Fruit fly (Drosophila melanogaster): ENCODE data around the gene CG7655.

The CG7655 gene

DNA sequence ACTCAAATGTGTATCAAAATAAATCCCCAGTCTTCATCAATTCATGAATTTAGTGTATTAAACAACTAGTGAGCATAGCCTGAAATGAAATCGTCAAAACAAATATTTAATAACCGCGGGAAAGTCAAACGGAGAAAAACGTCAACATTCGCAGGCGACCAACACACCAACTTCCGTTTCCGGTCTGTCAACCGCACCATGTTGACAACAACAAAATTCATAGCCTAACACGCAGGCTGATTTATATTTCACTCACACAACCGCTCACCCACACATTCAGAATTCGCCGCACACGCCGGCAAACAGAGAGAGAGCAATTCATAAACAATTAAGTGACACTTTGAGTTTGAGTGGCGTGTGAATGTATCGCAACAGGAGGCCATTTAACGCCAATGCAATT, 27.4 kb upstream of the CG7655 start (continued):
- TF ChIP-seq Ada2b (GFP tag; IDR thresholded peaks at IDR 0.05) = no peak
- no peak for TF ChIP-seq CG6791 (GFP tag; IDR thresholded peaks at IDR 0.05; ENCODE audit: partially characterized antibody)
- TF ChIP-seq CG16813 (GFP tag; IDR thresholded peaks at IDR 0.05; ENCODE audit: partially characterized antibody) = no peak
- TF ChIP-seq CG17361 (GFP tag; IDR thresholded peaks at IDR 0.05) = no peak
- no peak for TF ChIP-seq CG18011 (GFP tag; optimal IDR thresholded peaks at IDR 0.05)
- no peak for TF ChIP-seq CG2678 (tag; optimal IDR thresholded peaks at IDR 0.05)
- no peak for TF ChIP-seq CG8290 (GFP tag; optimal IDR thresholded peaks at IDR 0.05)
- peak; percentile 41 to 76 for TF ChIP-seq CG8290 (tag; optimal IDR thresholded peaks at IDR 0.05)
- no peak for TF ChIP-seq Side (GFP tag; optimal IDR thresholded peaks at IDR 0.05)
- TF ChIP-seq CG10267 (tag; optimal IDR thresholded peaks at IDR 0.05) = peak; percentile 10
- TF ChIP-seq pnt (GFP tag; optimal IDR thresholded peaks at IDR 0.05) = no peak
- TF ChIP-seq CG31224 (GFP tag; IDR thresholded peaks at IDR 0.05) = no peak
- no peak for TF ChIP-seq disco-r (GFP tag; optimal IDR thresholded peaks at IDR 0.05)
- TF ChIP-seq otp (GFP tag; IDR thresholded peaks at IDR 0.05) = no peak
- peak; percentile 38 for TF ChIP-seq gsb-n (tag; optimal IDR thresholded peaks at IDR 0.05)
- no peak for TF ChIP-seq gfzf (GFP tag; optimal IDR thresholded peaks at IDR 0.05)
- TF ChIP-seq CG14050 (GFP tag; IDR thresholded peaks at IDR 0.05) = no peak
- TF ChIP-seq aop (GFP tag; IDR thresholded peaks at IDR 0.05) = no peak
- TF ChIP-seq Opbp (GFP tag; IDR thresholded peaks at IDR 0.05; ENCODE audit: partially characterized antibody) = no peak
- TF ChIP-seq CG15696 (tag; optimal IDR thresholded peaks at IDR 0.05) = no peak
- TF ChIP-seq CG31365 (tag; optimal IDR thresholded peaks at IDR 0.05) = peak; percentile 15
- no peak for TF ChIP-seq BtbVII (GFP tag; optimal IDR thresholded peaks at IDR 0.05)
- no peak for TF ChIP-seq Hr39 (optimal IDR thresholded peaks at IDR 0.05)
- no peak for TF ChIP-seq slou (GFP tag; optimal IDR thresholded peaks at IDR 0.05)
- no peak for TF ChIP-seq cas (GFP tag; IDR thresholded peaks at IDR 0.05)
- no peak for TF ChIP-seq gro (GFP tag; optimal IDR thresholded peaks at IDR 0.05)
- TF ChIP-seq CG32767 (GFP tag; IDR thresholded peaks at IDR 0.05) = no peak
- TF ChIP-seq CG34376 (GFP tag; optimal IDR thresholded peaks at IDR 0.05) = no peak
- no peak for TF ChIP-seq btn (GFP tag; optimal IDR thresholded peaks at IDR 0.05)
- TF ChIP-seq GATAe (GFP tag; conservative IDR thresholded peaks at IDR 0.05) = no peak
- TF ChIP-seq CHES-1-like (GFP tag; optimal IDR thresholded peaks at IDR 0.05) = no peak
- TF ChIP-seq vnd (GFP tag; IDR thresholded peaks at IDR 0.05; ENCODE audit: partially characterized antibody) = no peak
- peak; percentile 60 for TF ChIP-seq ac (GFP tag; optimal IDR thresholded peaks at IDR 0.05)
- no peak for TF ChIP-seq Blimp-1 (GFP tag; optimal IDR thresholded peaks at IDR 0.05)
- no peak for TF ChIP-seq vfl (GFP tag; optimal IDR thresholded peaks at IDR 0.05)
- TF ChIP-seq crp (GFP tag; optimal IDR thresholded peaks at IDR 0.05) = no peak
- no peak for TF ChIP-seq Dbx (GFP tag; IDR thresholded peaks at IDR 0.05)
- peak; percentile 29 for TF ChIP-seq salm (tag; optimal IDR thresholded peaks at IDR 0.05)
- TF ChIP-seq Meics (GFP tag; optimal IDR thresholded peaks at IDR 0.05) = no peak
- TF ChIP-seq PHDP (tag; optimal IDR thresholded peaks at IDR 0.05) = peak; percentile 64
- no peak for TF ChIP-seq hbn (GFP tag; IDR thresholded peaks at IDR 0.05; ENCODE audit: partially characterized antibody)
- no peak for TF ChIP-seq gsb (GFP tag; IDR thresholded peaks at IDR 0.05)
- peak; percentile 25 for TF ChIP-seq dmrt99B (tag; optimal IDR thresholded peaks at IDR 0.05)
- TF ChIP-seq grn (GFP tag; optimal IDR thresholded peaks at IDR 0.05) = no peak
- no peak for TF ChIP-seq NK7.1 (GFP tag; optimal IDR thresholded peaks at IDR 0.05)
- TF ChIP-seq CG14965 (GFP tag; optimal IDR thresholded peaks at IDR 0.05; ENCODE audit: borderline replicate concordance) = no peak
- no peak for TF ChIP-seq al (GFP tag; IDR thresholded peaks at IDR 0.05)
- no peak for TF ChIP-seq pb (GFP tag; optimal IDR thresholded peaks at IDR 0.05)
- no peak for TF ChIP-seq Eip74EF (GFP tag; optimal IDR thresholded peaks at IDR 0.05)
- TF ChIP-seq MESR4 (GFP tag; optimal IDR thresholded peaks at IDR 0.05) = no peak
- no peak for TF ChIP-seq chinmo (GFP tag; IDR thresholded peaks at IDR 0.05; ENCODE audit: partially characterized antibody)
